Fruit fly (Drosophila melanogaster) whole organism, pupa: ENCODE data around the gene CG1835.

Experiments used
- CG10348 ChIP-seq: fragments of 200-800 bp; sonication (Bioruptor generic); IDR thresholded peaks from 2 replicates; pipeline ENCODE4 v1.3.6; 2022; ENCODE audit warnings: missing biosample characterization, missing genetic modification characterization
- CG12605 ChIP-seq: fragments of 200-800 bp; sonication (Bioruptor generic); IDR thresholded peaks from 2 replicates; pipeline ENCODE4 v1.3.6; 2022; ENCODE audit warnings: missing biosample characterization, missing genetic modification characterization
- CG13204 ChIP-seq: fragments of 200-800 bp; sonication (Bioruptor generic); optimal IDR thresholded peaks from 2 replicates; lab custom pipeline; 2018; ENCODE audit warnings: missing biosample characterization, mild to moderate bottlenecking, missing genetic modification characterization, moderate library complexity
- CG15710 ChIP-seq: fragments of 200-800 bp; sonication (Bioruptor generic); optimal IDR thresholded peaks from 2 replicates; lab custom pipeline; 2018; ENCODE audit warnings: missing biosample characterization, mild to moderate bottlenecking, missing genetic modification characterization, moderate library complexity
- CG34367 ChIP-seq: fragments of 200-800 bp; sonication (Bioruptor generic); optimal IDR thresholded peaks from 2 replicates; lab custom pipeline; 2018; ENCODE audit warnings: missing biosample characterization, mild to moderate bottlenecking, missing genetic modification characterization
- CG4496 ChIP-seq: fragments of 200-800 bp; sonication (Bioruptor generic); IDR thresholded peaks from 3 replicates; pipeline ENCODE4 v1.3.6; 2022; ENCODE audit warnings: missing biosample characterization, missing genetic modification characterization
- CG8301 ChIP-seq: fragments of 200-800 bp; sonication (Bioruptor generic); optimal IDR thresholded peaks from 2 replicates; lab custom pipeline; 2018; ENCODE audit warnings: missing biosample characterization, mild to moderate bottlenecking, missing genetic modification characterization
- CG9948 ChIP-seq: fragments of 200-800 bp; sonication (Bioruptor generic); optimal IDR thresholded peaks from 2 replicates; lab custom pipeline; 2018; ENCODE audit warnings: missing biosample characterization, mild to moderate bottlenecking, missing genetic modification characterization, moderate library complexity
- D1 ChIP-seq: fragments of 200-800 bp; sonication (Bioruptor generic); optimal IDR thresholded peaks from 2 replicates; lab custom pipeline; 2018; ENCODE audit warnings: missing biosample characterization, mild to moderate bottlenecking, missing genetic modification characterization, moderate library complexity
- EcR ChIP-seq: fragments of 200-800 bp; sonication (Bioruptor generic); optimal IDR thresholded peaks from 3 replicates; lab custom pipeline; 2019; ENCODE audit warnings: missing biosample characterization, missing genetic modification characterization, mild to moderate bottlenecking, moderate library complexity, missing genetic modification reagents
- Ets98B ChIP-seq: fragments of 200-800 bp; sonication (Bioruptor generic); IDR thresholded peaks from 2 replicates; pipeline ENCODE4 v1.3.6; 2022; ENCODE audit warnings: missing biosample characterization, missing genetic modification characterization
- Pif1A ChIP-seq: fragments of 200-800 bp; sonication (Bioruptor generic); optimal IDR thresholded peaks from 3 replicates; lab custom pipeline; 2016; ENCODE audit warnings: missing biosample characterization, missing genetic modification characterization
- Snoo ChIP-seq: fragments of 200-800 bp; sonication (Bioruptor generic); optimal IDR thresholded peaks from 3 replicates; lab custom pipeline; 2017; ENCODE audit warnings: missing biosample characterization, mild to moderate bottlenecking, missing genetic modification characterization, inconsistent platforms
- fd96Ca ChIP-seq: fragments of 200-800 bp; sonication (Bioruptor generic); IDR thresholded peaks from 3 replicates; pipeline ENCODE4 v1.3.6; 2022; ENCODE audit warnings: missing biosample characterization, missing genetic modification characterization

dm6 chrX:20687252-20687651 lies 25.5 kb downstream of the CG1835 start:
- TF ChIP-seq Pif1A (GFP tag; lab: Kevin White, UChicago): no peak
- TF ChIP-seq Ets98B (GFP tag; lab: Robert Waterston, UW): no peak
- no peak for TF ChIP-seq fd96Ca (GFP tag; lab: Robert Waterston, UW)
- no peak for TF ChIP-seq CG15710 (tag; lab: Kevin White, UChicago)
- no peak for TF ChIP-seq CG34367
- TF ChIP-seq CG9948 (tag; lab: Kevin White, UChicago): no peak
- TF ChIP-seq CG12605 (GFP tag; lab: Robert Waterston, UW): no peak
- no peak for TF ChIP-seq Snoo (tag; lab: Kevin White, UChicago)
- TF ChIP-seq CG13204 (GFP tag; lab: Kevin White, UChicago): no peak
- TF ChIP-seq D1 (tag; lab: Kevin White, UChicago): no peak
- TF ChIP-seq CG10348: no peak
- TF ChIP-seq EcR (GFP tag; lab: Kevin White, UChicago): no peak
- no peak for TF ChIP-seq CG8301
- no peak for TF ChIP-seq CG4496 (GFP tag; lab: Robert Waterston, UW)
